Worm (Caenorhabditis elegans): ENCODE measurements around the gene F18C5.10.

ce11 chrII:6610262-6610661, 49.0 kb upstream of the F18C5.10 start:
- TF ChIP-seq pax-3 (tag; optimal IDR thresholded peaks at IDR 0.05), result no peak
- TF ChIP-seq unc-130 (tag; optimal IDR thresholded peaks at IDR 0.05), result no peak
